Worm (Caenorhabditis elegans) whole organism, mixed stage, embryonic: Measurements from ENCODE around the gene F18A1.7.

Source experiments
- cnd-1 ChIP-seq: fragments of 200-800 bp; sonication (Bioruptor generic); optimal IDR thresholded peaks from 2 replicates; lab custom pipeline; 2018; ENCODE audit warnings: mild to moderate bottlenecking, missing genetic modification characterization, missing compliant biosample characterization
- flh-1 ChIP-seq: fragments of 200-800 bp; sonication (Bioruptor generic); optimal IDR thresholded peaks from 2 replicates; lab custom pipeline; 2018; ENCODE audit warnings: mild to moderate bottlenecking, missing genetic modification characterization, moderate library complexity, missing compliant biosample characterization
- lin-13 ChIP-seq: fragments of 150-350 bp; optimal IDR thresholded peaks from 2 replicates; lab custom pipeline; 2014; ENCODE audit warnings: missing biosample characterization, missing genetic modification characterization
- lsy-2 ChIP-seq: fragments of 150-350 bp; optimal IDR thresholded peaks from 2 replicates; lab custom pipeline; 2014; ENCODE audit warnings: missing biosample characterization, missing genetic modification characterization
- mls-2 ChIP-seq: sonication (generic microtip); optimal IDR thresholded peaks from 2 replicates; lab custom pipeline; 2016; ENCODE audit warnings: mild to moderate bottlenecking, missing genetic modification characterization, moderate library complexity, missing compliant biosample characterization
- nhr-12 ChIP-seq: fragments of 150-350 bp; optimal IDR thresholded peaks from 2 replicates; lab custom pipeline; 2014; ENCODE audit warnings: missing biosample characterization, missing genetic modification characterization
- nhr-28 ChIP-seq: fragments of 150-350 bp; optimal IDR thresholded peaks from 2 replicates; lab custom pipeline; 2014; ENCODE audit warnings: missing biosample characterization, missing genetic modification characterization
- nhr-76 ChIP-seq: sonication (generic microtip); optimal IDR thresholded peaks from 2 replicates; lab custom pipeline; 2017; ENCODE audit warnings: missing biosample characterization, missing genetic modification characterization
- unc-39 ChIP-seq: fragments of 150-350 bp; optimal IDR thresholded peaks from 2 replicates; lab custom pipeline; 2014; ENCODE audit warnings: missing biosample characterization, missing genetic modification characterization
- ztf-11 ChIP-seq: fragments of 150-350 bp; optimal IDR thresholded peaks from 2 replicates; lab custom pipeline; 2014; ENCODE audit warnings: missing biosample characterization, missing genetic modification characterization

ce11 chrII:7618212-7618611 lies 45.3 kb downstream of the F18A1.7 start:
- no peak for TF ChIP-seq nhr-12 (tag; lab: Kevin White, UChicago)
- no peak for TF ChIP-seq nhr-28
- TF ChIP-seq ztf-11 (tag; lab: Kevin White, UChicago), result no peak
- TF ChIP-seq mls-2 (tag; lab: Kevin White, UChicago), result no peak
- no peak for TF ChIP-seq lsy-2 (tag; lab: Kevin White, UChicago)
- TF ChIP-seq flh-1 (GFP tag; lab: Kevin White, UChicago), result no peak
- no peak for TF ChIP-seq cnd-1 (tag; lab: Kevin White, UChicago)
- TF ChIP-seq nhr-76, result no peak
- no peak for TF ChIP-seq lin-13
- no peak for TF ChIP-seq unc-39 (tag; lab: Kevin White, UChicago)
